Fruit fly (Drosophila melanogaster) whole organism, adult: ENCODE results near the gene CG17768.

Experiments
- CG11617 ChIP-seq: fragments of 200-800 bp; sonication (Bioruptor generic); optimal IDR thresholded peaks from 2 replicates; lab custom pipeline; 2017; ENCODE audit warnings: mild to moderate bottlenecking, missing biosample characterization, missing genetic modification reagents, missing genetic modification characterization
- CG12768 ChIP-seq: fragments of 200-800 bp; sonication (Bioruptor generic); optimal IDR thresholded peaks from 2 replicates; lab custom pipeline; 2017; ENCODE audit warnings: missing biosample characterization, missing genetic modification characterization, mild to moderate bottlenecking, moderate library complexity, missing genetic modification reagents
- CG14711 ChIP-seq: fragments of 200-800 bp; sonication (Bioruptor generic); optimal IDR thresholded peaks from 2 replicates; lab custom pipeline; 2018; ENCODE audit warnings: missing biosample characterization, mild to moderate bottlenecking, missing genetic modification characterization, moderate library complexity
- CG1620 ChIP-seq: fragments of 200-800 bp; sonication (Bioruptor generic); optimal IDR thresholded peaks from 2 replicates; lab custom pipeline; 2016; ENCODE audit warnings: missing biosample characterization, missing genetic modification characterization
- CG33017 ChIP-seq: fragments of 200-800 bp; sonication (Bioruptor generic); optimal IDR thresholded peaks from 2 replicates; lab custom pipeline; 2018; ENCODE audit warnings: missing biosample characterization, mild to moderate bottlenecking, missing genetic modification characterization, moderate library complexity
- CG5204 ChIP-seq: fragments of 200-800 bp; sonication (Bioruptor generic); optimal IDR thresholded peaks from 2 replicates; lab custom pipeline; 2016; ENCODE audit warnings: missing biosample characterization, missing genetic modification characterization
- CG7045 ChIP-seq: fragments of 200-800 bp; sonication (Bioruptor generic); optimal IDR thresholded peaks from 2 replicates; lab custom pipeline; 2017; ENCODE audit warnings: missing biosample characterization, mild to moderate bottlenecking, missing genetic modification characterization
- CG7101 ChIP-seq: fragments of 200-800 bp; sonication (Bioruptor generic); optimal IDR thresholded peaks from 2 replicates; lab custom pipeline; 2018; ENCODE audit warnings: missing biosample characterization, mild to moderate bottlenecking, missing genetic modification characterization, moderate library complexity
- Clk ChIP-seq: fragments of 200-800 bp; sonication (Bioruptor generic); optimal IDR thresholded peaks from 2 replicates; lab custom pipeline; 2017; ENCODE audit warnings: missing biosample characterization, missing genetic modification characterization
- Crg-1 ChIP-seq: fragments of 200-800 bp; sonication (Bioruptor generic); optimal IDR thresholded peaks from 2 replicates; lab custom pipeline; 2016; ENCODE audit warnings: missing biosample characterization, missing genetic modification characterization
- Hr96 ChIP-seq: fragments of 200-800 bp; sonication (Bioruptor generic); optimal IDR thresholded peaks from 2 replicates; lab custom pipeline; 2016; ENCODE audit warnings: missing biosample characterization, missing genetic modification characterization
- Mnt ChIP-seq: fragments of 200-800 bp; sonication (Bioruptor generic); optimal IDR thresholded peaks from 2 replicates; lab custom pipeline; 2016; ENCODE audit warnings: missing biosample characterization, mild to moderate bottlenecking, missing genetic modification characterization
- bab1 ChIP-seq: fragments of 200-800 bp; sonication (Bioruptor generic); optimal IDR thresholded peaks from 3 replicates; lab custom pipeline; 2019; ENCODE audit warnings: missing biosample characterization, mild to moderate bottlenecking, missing genetic modification characterization, moderate library complexity
- cic ChIP-seq: fragments of 200-800 bp; sonication (Bioruptor generic); optimal IDR thresholded peaks from 2 replicates; lab custom pipeline; 2017; ENCODE audit warnings: missing biosample characterization, mild to moderate bottlenecking, missing genetic modification characterization, moderate library complexity
- cnc ChIP-seq, 2 experiments: fragments of >200 bp; optimal IDR thresholded peaks; 2 replicates each; lab custom pipeline; 2017
- kay ChIP-seq: fragments of 200-800 bp; sonication (Bioruptor generic); peaks from one replicate; lab custom pipeline; 2016; ENCODE audit warnings: missing biosample characterization, missing genetic modification characterization, borderline replicate concordance
- ovo ChIP-seq: fragments of 200-800 bp; sonication (Bioruptor generic); optimal IDR thresholded peaks from 2 replicates; lab custom pipeline; 2016; ENCODE audit warnings: missing biosample characterization, missing genetic modification characterization
- pad ChIP-seq: fragments of 200-800 bp; sonication (Bioruptor generic); optimal IDR thresholded peaks from 3 replicates; lab custom pipeline; 2017; ENCODE audit warnings: missing biosample characterization, missing genetic modification characterization, mild to moderate bottlenecking, moderate library complexity, missing genetic modification reagents
- tj ChIP-seq: fragments of 200-800 bp; sonication (Bioruptor generic); optimal IDR thresholded peaks from 3 replicates; lab custom pipeline; 2017; ENCODE audit warnings: missing biosample characterization, mild to moderate bottlenecking, missing genetic modification characterization, moderate library complexity
- toe ChIP-seq: fragments of 200-800 bp; sonication (Bioruptor generic); optimal IDR thresholded peaks from 2 replicates; lab custom pipeline; 2016; ENCODE audit warnings: missing biosample characterization, missing genetic modification characterization

CG17768 gene

dm6 chr2L:10405008-10405654, at the start of gene CG17768, which contains the start of the genes LSm-4 and Ir31a:
TSS of gene CG17768 (minus strand) at chr2L:10405203.
TSS of gene LSm-4 (minus strand) at chr2L:10405203.
TSS of gene Ir31a (plus strand) at chr2L:10405565.
- TF ChIP-seq Hr96 (no peak), CG33017 (tag; lab: Kevin White, UChicago) (no peak), Crg-1 (GFP tag; lab: Kevin White, UChicago) (no peak)

dm6 chr2L:10452296-10452695, 47.3 kb upstream of the CG17768 start, which contains the start of gene ppk10:
TSS of gene ppk10 (minus strand) at chr2L:10452396.
- TF ChIP-seq cic (GFP tag; lab: Kevin White, UChicago) (no peak), CG14711 (tag; lab: Kevin White, UChicago) (no peak), tj (GFP tag; lab: Kevin White, UChicago) (no peak), CG1620 (GFP tag; lab: Kevin White, UChicago) (no peak), Clk (no peak), ovo (GFP tag; lab: Kevin White, UChicago) (no peak), CG7101 (no peak)

dm6 chr2L:10442048-10442790, 37.2 kb upstream of the CG17768 start, which contains the start of gene loh:
TSS of gene loh (plus strand) at chr2L:10442534.
- TF ChIP-seq bab1 (GFP tag; lab: Kevin White, UChicago), result no peak
- no peak for TF ChIP-seq kay
- TF ChIP-seq CG1620 (GFP tag; lab: Kevin White, UChicago), result no peak
- TF ChIP-seq CG33017 (tag; lab: Kevin White, UChicago), result no peak
- no peak for TF ChIP-seq CG12768 (GFP tag; lab: Kevin White, UChicago)

- TF ChIP-seq bab1 (GFP tag; lab: Kevin White, UChicago), result no peak
- no peak for TF ChIP-seq CG33017 (tag; lab: Kevin White, UChicago)
- no peak for TF ChIP-seq CG12768 (GFP tag; lab: Kevin White, UChicago)
- no peak for TF ChIP-seq CG1620 (GFP tag; lab: Kevin White, UChicago)
- TF ChIP-seq tj (GFP tag; lab: Kevin White, UChicago), result no peak
- TF ChIP-seq toe (GFP tag; lab: Kevin White, UChicago), result no peak
- no peak for TF ChIP-seq Clk
- no peak for TF ChIP-seq ovo (GFP tag; lab: Kevin White, UChicago)
- no peak for TF ChIP-seq cnc (optimal IDR thresholded peaks at IDR 0.05; lab: Kevin White, UChicago)
- TF ChIP-seq CG11617 (GFP tag; lab: Kevin White, UChicago), result no peak
- TF ChIP-seq CG14711 (tag; lab: Kevin White, UChicago), result no peak
- TF ChIP-seq Crg-1 (GFP tag; lab: Kevin White, UChicago), result no peak
- TF ChIP-seq cic (GFP tag; lab: Kevin White, UChicago), result no peak
These were observed 34.2 kb upstream of the CG17768 start, which contains the start of gene Nse4 for dm6 chr2L:10439174-10439573. TSS of gene Nse4 (plus strand) at chr2L:10439440.

dm6 chr2L:10437317-10437716, 32.3 kb upstream of the CG17768 start, which contains the start of gene STUB1:
TSS of gene STUB1 (plus strand) at chr2L:10437548.
- TF ChIP-seq CG14711 (tag; lab: Kevin White, UChicago) (peak; percentile 95), Mnt (GFP tag; lab: Kevin White, UChicago) (no peak), bab1 (GFP tag; lab: Kevin White, UChicago) (peak; percentile 71)

- TF ChIP-seq Mnt (GFP tag; lab: Kevin White, UChicago) (no peak), bab1 (GFP tag; lab: Kevin White, UChicago) (no peak), cnc (optimal IDR thresholded peaks at IDR 0.05; lab: Kevin White, UChicago) (no peak), CG5204 (GFP tag; lab: Kevin White, UChicago) (no peak), Hr96 (no peak), tj (GFP tag; lab: Kevin White, UChicago) (no peak), Crg-1 (GFP tag; lab: Kevin White, UChicago) (no peak), kay (no peak), CG14711 (tag; lab: Kevin White, UChicago) (peak; percentile 21), CG7101 (peak; percentile 35), cic (GFP tag; lab: Kevin White, UChicago) (no peak), Clk (no peak)
These were observed 30.7 kb upstream of the CG17768 start, which contains the start of the genes TBC1D16 and holn1 for dm6 chr2L:10435606-10436160. TSS of gene TBC1D16 (minus strand) at chr2L:10435656. TSS of gene holn1 (plus strand) at chr2L:10435995.

- TF ChIP-seq bab1 (GFP tag; lab: Kevin White, UChicago), result peak; percentile 2
- no peak for TF ChIP-seq toe (GFP tag; lab: Kevin White, UChicago)
- no peak for TF ChIP-seq kay
- peak; percentile 83 for TF ChIP-seq CG11617 (GFP tag; lab: Kevin White, UChicago)
- peak; percentile 75 for TF ChIP-seq CG7101
- TF ChIP-seq CG12768 (GFP tag; lab: Kevin White, UChicago), result peak; percentile 64
- peak; percentile 40 for TF ChIP-seq tj (GFP tag; lab: Kevin White, UChicago)
- TF ChIP-seq CG14711 (tag; lab: Kevin White, UChicago), result peak; percentile 93
- TF ChIP-seq ovo (GFP tag; lab: Kevin White, UChicago), result peak; percentile 30
- peak; percentile 42 for TF ChIP-seq pad
- peak; percentile 86 for TF ChIP-seq Mnt (GFP tag; lab: Kevin White, UChicago)
- TF ChIP-seq CG5204 (GFP tag; lab: Kevin White, UChicago), result no peak
- TF ChIP-seq CG1620 (GFP tag; lab: Kevin White, UChicago), result peak; percentile 63
- peak; percentile 24 for TF ChIP-seq Clk
- peak; percentile 50 for TF ChIP-seq Crg-1 (GFP tag; lab: Kevin White, UChicago)
- TF ChIP-seq CG7045, result peak; percentile 66
- TF ChIP-seq cnc (optimal IDR thresholded peaks at IDR 0.05; lab: Kevin White, UChicago), result no peak
- TF ChIP-seq CG33017 (tag; lab: Kevin White, UChicago), result peak; percentile 53
These were observed 25.9 kb upstream of the CG17768 start, which contains the start of the genes Bug22 and TfIIB for dm6 chr2L:10430802-10431476. TSS of gene Bug22 (minus strand) at chr2L:10430918. TSS of gene TfIIB (plus strand) at chr2L:10431338.
